Worm (Caenorhabditis elegans) whole organism, L1 larva: ENCODE measurements around the gene atx-2.

Experiments used
- C04F5.9 ChIP-seq: sonication (generic microtip); optimal IDR thresholded peaks from 2 replicates; lab custom pipeline; 2016; ENCODE audit warnings: missing genetic modification characterization, missing compliant biosample characterization
- C34B4.2 ChIP-seq: sonication (generic microtip); optimal IDR thresholded peaks from 2 replicates; lab custom pipeline; 2017; ENCODE audit warnings: mild to moderate bottlenecking, missing genetic modification characterization, missing compliant biosample characterization
- F16B12.6 ChIP-seq: fragments of 150-350 bp; optimal IDR thresholded peaks from 2 replicates; lab custom pipeline; 2014; ENCODE audit warnings: missing biosample characterization, missing genetic modification characterization
- aha-1 ChIP-seq: fragments of 150-350 bp; optimal IDR thresholded peaks from 2 replicates; lab custom pipeline; 2014; ENCODE audit warnings: missing biosample characterization, missing genetic modification characterization
- alr-1 ChIP-seq: fragments of 200-800 bp; sonication (Bioruptor generic); optimal IDR thresholded peaks from 2 replicates; lab custom pipeline; 2018; ENCODE audit warnings: borderline replicate concordance, mild to moderate bottlenecking, missing genetic modification characterization, missing compliant biosample characterization
- ama-1 ChIP-seq: fragments of 150-350 bp; optimal IDR thresholded peaks from 2 replicates; lab custom pipeline; 2014
- blmp-1 ChIP-seq: fragments of 150-350 bp; optimal IDR thresholded peaks from 2 replicates; lab custom pipeline; 2014; ENCODE audit warnings: missing biosample characterization, missing genetic modification characterization
- ceh-63 ChIP-seq: fragments of 200-800 bp; sonication (Bioruptor generic); optimal IDR thresholded peaks from 2 replicates; lab custom pipeline; 2018; ENCODE audit warnings: mild to moderate bottlenecking, missing genetic modification characterization, missing compliant biosample characterization
- ceh-90 ChIP-seq: sonication (generic microtip); optimal IDR thresholded peaks from 2 replicates; lab custom pipeline; 2016; ENCODE audit warnings: missing genetic modification characterization, missing compliant biosample characterization
- ces-1 ChIP-seq: fragments of 150-350 bp; optimal IDR thresholded peaks from 2 replicates; lab custom pipeline; 2014; ENCODE audit warnings: missing biosample characterization, missing genetic modification reagents, missing genetic modification characterization
- efl-1 ChIP-seq, 4 experiments: fragments of 150-350 bp; optimal IDR thresholded peaks in 3 of 4; peaks in 1 of 4; 1 replicate in 1 of 4; 2 replicates in 3 of 4; lab custom pipeline; 2014; ENCODE audit warnings: missing biosample characterization in 2 of 4, missing genetic modification characterization in 2 of 4, missing genetic modification reagents in 2 of 4
- elt-2 ChIP-seq: sonication (generic microtip); optimal IDR thresholded peaks from 2 replicates; lab custom pipeline; 2016; ENCODE audit warnings: missing genetic modification characterization, mild to moderate bottlenecking, inconsistent platforms, missing compliant biosample characterization, missing genetic modification reagents
- elt-3 ChIP-seq, 6 experiments: fragments of 150-350 bp in 1 of 6; sonication (generic microtip); optimal IDR thresholded peaks; 2 replicates each; lab custom pipeline; 2017 to 2018; ENCODE audit warnings: missing biosample characterization in 6 of 6, missing genetic modification characterization in 6 of 6, inconsistent platforms in 1 of 6
- fkh-10 ChIP-seq: sonication (generic microtip); optimal IDR thresholded peaks from 2 replicates; lab custom pipeline; 2017; ENCODE audit warnings: missing biosample characterization, missing genetic modification reagents, missing genetic modification characterization
- fkh-4 ChIP-seq: sonication (generic microtip); optimal IDR thresholded peaks from 2 replicates; lab custom pipeline; 2016; ENCODE audit warnings: missing compliant biosample characterization, missing genetic modification characterization, borderline replicate concordance
- fos-1 ChIP-seq: fragments of 150-350 bp; optimal IDR thresholded peaks from 2 replicates; lab custom pipeline; 2014; ENCODE audit warnings: missing biosample characterization, missing genetic modification characterization
- grh-1 ChIP-seq: fragments of 200-800 bp; sonication (Bioruptor generic); IDR thresholded peaks from 2 replicates; pipeline ENCODE4 v1.3.6; 2022; ENCODE audit warnings: missing genetic modification reagents, missing genetic modification characterization, missing compliant biosample characterization
- hlh-4 ChIP-seq: sonication (generic microtip); optimal IDR thresholded peaks from 2 replicates; lab custom pipeline; 2016; ENCODE audit warnings: mild to moderate bottlenecking, missing genetic modification characterization, missing compliant biosample characterization
- hpl-2 ChIP-seq: fragments of 150-350 bp; optimal IDR thresholded peaks from 2 replicates; lab custom pipeline; 2014; ENCODE audit warnings: missing biosample characterization, missing genetic modification reagents, missing genetic modification characterization
- irx-1 ChIP-seq: sonication (generic microtip); optimal IDR thresholded peaks from 2 replicates; lab custom pipeline; 2016; ENCODE audit warnings: missing genetic modification characterization, missing compliant biosample characterization
- lin-13 ChIP-seq: fragments of 150-350 bp; optimal IDR thresholded peaks from 2 replicates; lab custom pipeline; 2014; ENCODE audit warnings: missing biosample characterization, missing genetic modification reagents, missing genetic modification characterization
- lin-14 ChIP-seq: fragments of 200-800 bp; sonication (Bioruptor generic); optimal IDR thresholded peaks from 2 replicates; lab custom pipeline; 2018; ENCODE audit warnings: mild to moderate bottlenecking, missing genetic modification characterization, moderate library complexity, missing compliant biosample characterization
- lin-35 ChIP-seq, 2 experiments: fragments of 150-350 bp; optimal IDR thresholded peaks; 2 replicates each; lab custom pipeline; 2014; ENCODE audit warnings: missing biosample characterization in 2 of 2, missing genetic modification characterization in 2 of 2, missing genetic modification reagents in 2 of 2
- lir-3 ChIP-seq: sonication (generic microtip); optimal IDR thresholded peaks from 2 replicates; lab custom pipeline; 2016; ENCODE audit warnings: mild to moderate bottlenecking, missing genetic modification characterization, moderate library complexity, missing compliant biosample characterization; ENCODE audit not compliant: poor library complexity
- mdl-1 ChIP-seq, 2 experiments: fragments of 150-350 bp; optimal IDR thresholded peaks; 2 replicates each; lab custom pipeline; 2014 to 2017; ENCODE audit warnings: missing biosample characterization in 2 of 2, missing genetic modification characterization in 2 of 2, inconsistent platforms in 1 of 2
- mef-2 ChIP-seq: fragments of 150-350 bp; optimal IDR thresholded peaks from 2 replicates; lab custom pipeline; 2014; ENCODE audit warnings: missing biosample characterization, missing genetic modification characterization
- mep-1 ChIP-seq: fragments of 150-350 bp; optimal IDR thresholded peaks from 2 replicates; lab custom pipeline; 2014; ENCODE audit warnings: missing biosample characterization, missing genetic modification characterization
- nhr-11 ChIP-seq: fragments of 150-350 bp; optimal IDR thresholded peaks from 2 replicates; lab custom pipeline; 2014; ENCODE audit warnings: missing biosample characterization, missing genetic modification characterization
- nhr-12 ChIP-seq: sonication (generic microtip); optimal IDR thresholded peaks from 2 replicates; lab custom pipeline; 2017; ENCODE audit warnings: missing biosample characterization, missing genetic modification characterization
- nhr-237 ChIP-seq: fragments of 150-350 bp; optimal IDR thresholded peaks from 2 replicates; lab custom pipeline; 2014; ENCODE audit warnings: missing biosample characterization, missing genetic modification characterization
- nhr-28 ChIP-seq: fragments of 150-350 bp; optimal IDR thresholded peaks from 2 replicates; lab custom pipeline; 2014; ENCODE audit warnings: missing biosample characterization, missing genetic modification characterization
- nhr-77 ChIP-seq: fragments of 150-350 bp; optimal IDR thresholded peaks from 2 replicates; lab custom pipeline; 2014; ENCODE audit warnings: missing biosample characterization, missing genetic modification characterization
- nhr-84 ChIP-seq: sonication (generic microtip); optimal IDR thresholded peaks from 2 replicates; lab custom pipeline; 2017; ENCODE audit warnings: missing biosample characterization, missing genetic modification characterization
- nhr-85 ChIP-seq: sonication (generic microtip); peaks from one replicate; lab custom pipeline; 2016; ENCODE audit warnings: missing genetic modification characterization, inconsistent platforms, missing compliant biosample characterization
- nhr-90 ChIP-seq: sonication (generic microtip); optimal IDR thresholded peaks from 2 replicates; lab custom pipeline; 2016; ENCODE audit warnings: mild to moderate bottlenecking, missing genetic modification characterization, missing compliant biosample characterization; ENCODE audit not compliant: poor library complexity
- pag-3 ChIP-seq: sonication (generic microtip); optimal IDR thresholded peaks from 2 replicates; lab custom pipeline; 2017; ENCODE audit warnings: missing genetic modification characterization, mild to moderate bottlenecking, missing compliant biosample characterization, antibody characterized with exemption, borderline replicate concordance; ENCODE audit not compliant: insufficient read depth
- pqm-1 ChIP-seq: sonication (generic microtip); optimal IDR thresholded peaks from 3 replicates; lab custom pipeline; 2017; ENCODE audit warnings: missing biosample characterization, missing genetic modification characterization
- rnt-1 ChIP-seq: sonication (generic microtip); optimal IDR thresholded peaks from 2 replicates; lab custom pipeline; 2016; ENCODE audit warnings: mild to moderate bottlenecking, missing genetic modification characterization, moderate library complexity, missing compliant biosample characterization
- skn-1 ChIP-seq: fragments of 150-350 bp; optimal IDR thresholded peaks from 2 replicates; lab custom pipeline; 2014; ENCODE audit warnings: missing biosample characterization, missing genetic modification characterization
- snpc-4 ChIP-seq: fragments of 150-350 bp; optimal IDR thresholded peaks from 2 replicates; lab custom pipeline; 2014; ENCODE audit warnings: missing biosample characterization, missing genetic modification characterization
- snu-23 ChIP-seq: sonication (generic microtip); optimal IDR thresholded peaks from 2 replicates; lab custom pipeline; 2016; ENCODE audit warnings: missing genetic modification characterization, missing compliant biosample characterization
- sox-4 ChIP-seq: sonication (generic microtip); optimal IDR thresholded peaks from 2 replicates; lab custom pipeline; 2016; ENCODE audit warnings: missing genetic modification characterization, missing compliant biosample characterization
- sptf-1 ChIP-seq: fragments of 150-350 bp; optimal IDR thresholded peaks from 2 replicates; lab custom pipeline; 2014; ENCODE audit warnings: missing biosample characterization, missing genetic modification characterization
- sup-37 ChIP-seq: fragments of 200-800 bp; sonication (Bioruptor generic); optimal IDR thresholded peaks from 2 replicates; lab custom pipeline; 2018; ENCODE audit warnings: mild to moderate bottlenecking, missing genetic modification characterization, missing compliant biosample characterization
- swsn-7 ChIP-seq: sonication (generic microtip); optimal IDR thresholded peaks from 2 replicates; lab custom pipeline; 2016; ENCODE audit warnings: missing genetic modification characterization, missing compliant biosample characterization
- tbx-2 ChIP-seq: sonication (generic microtip); optimal IDR thresholded peaks from 2 replicates; lab custom pipeline; 2016; ENCODE audit warnings: missing genetic modification characterization, missing compliant biosample characterization
- tlp-1 ChIP-seq: fragments of 150-350 bp; optimal IDR thresholded peaks from 2 replicates; lab custom pipeline; 2014; ENCODE audit warnings: missing biosample characterization, missing genetic modification characterization
- unc-62 ChIP-seq: fragments of 150-350 bp; optimal IDR thresholded peaks from 2 replicates; lab custom pipeline; 2014; ENCODE audit warnings: missing biosample characterization, missing genetic modification reagents, missing genetic modification characterization
- unc-86 ChIP-seq: sonication (generic microtip); optimal IDR thresholded peaks from 2 replicates; lab custom pipeline; 2016; ENCODE audit warnings: missing genetic modification characterization, missing compliant biosample characterization
- vab-15 ChIP-seq: sonication (generic microtip); optimal IDR thresholded peaks from 2 replicates; lab custom pipeline; 2017; ENCODE audit warnings: missing genotype, mild to moderate bottlenecking, missing genetic modification characterization, missing compliant biosample characterization
- xbp-1 ChIP-seq: sonication (generic microtip); optimal IDR thresholded peaks from 2 replicates; lab custom pipeline; 2016; ENCODE audit warnings: missing genetic modification characterization, missing compliant biosample characterization
- zag-1 ChIP-seq: fragments of 150-350 bp; optimal IDR thresholded peaks from 2 replicates; lab custom pipeline; 2014; ENCODE audit warnings: missing biosample characterization, missing genetic modification characterization
- ztf-11 ChIP-seq, 2 experiments: sonication (generic microtip); optimal IDR thresholded peaks; 2 replicates each; lab custom pipeline; 2016 to 2017; ENCODE audit warnings: missing genetic modification characterization in 2 of 2, missing biosample characterization in 1 of 2, missing compliant biosample characterization in 1 of 2
- ztf-4 ChIP-seq: fragments of 150-350 bp; optimal IDR thresholded peaks from 2 replicates; lab custom pipeline; 2014; ENCODE audit warnings: missing biosample characterization, missing genetic modification characterization

Gene atx-2

DNA sequence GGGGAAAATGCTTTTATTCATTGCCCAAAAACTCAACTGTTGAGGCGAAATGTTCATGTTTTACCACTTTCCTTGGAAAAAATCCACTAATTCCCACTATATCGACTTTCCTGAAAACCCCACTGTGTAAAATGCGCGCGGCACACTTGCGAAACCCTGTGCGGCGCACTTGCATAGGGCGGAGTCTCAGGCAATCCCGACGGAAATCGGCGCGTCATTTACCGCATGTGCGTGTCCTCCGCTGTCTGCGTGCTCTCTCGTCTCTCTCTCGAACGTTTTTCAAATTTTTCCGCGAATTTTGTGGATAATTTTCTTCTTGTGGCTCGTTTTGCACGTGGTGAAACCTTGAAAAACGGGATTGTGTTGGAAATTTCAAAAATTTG, at the start of gene atx-2:
TSS of gene atx-2 (plus strand) at position 226 of the 383 bp plus-strand sequence.
- no peak for TF ChIP-seq ceh-90 (tag; lab: Kevin White, UChicago)
- peak; percentile 39 for TF ChIP-seq irx-1 (tag; lab: Kevin White, UChicago)
- TF ChIP-seq nhr-84 = no peak
- no peak for TF ChIP-seq sox-4 (tag; lab: Kevin White, UChicago)
- TF ChIP-seq hlh-4 (tag; lab: Kevin White, UChicago) = no peak
- peak; percentile 9 for TF ChIP-seq aha-1 (tag; lab: Kevin White, UChicago)
- peak in 1 of 2 experiments; percentile 41 for TF ChIP-seq mdl-1 (tag; optimal IDR thresholded peaks at IDR 0.05; lab: Kevin White, UChicago)
- TF ChIP-seq C04F5.9 (tag; lab: Kevin White, UChicago) = peak; percentile 11
- no peak for TF ChIP-seq nhr-28 (tag; lab: Kevin White, UChicago)
- TF ChIP-seq tlp-1 (tag; lab: Kevin White, UChicago) = no peak
- peak; percentile 65 for TF ChIP-seq unc-86 (tag; lab: Kevin White, UChicago)
- TF ChIP-seq grh-1 (GFP tag; lab: Robert Waterston, UW) = peak; percentile 60
- peak; percentile 73 for TF ChIP-seq skn-1
- TF ChIP-seq rnt-1 (tag; lab: Kevin White, UChicago) = peak; percentile 96
- TF ChIP-seq fkh-10 (GFP tag; lab: Kevin White, UChicago) = peak; percentile 76
- peak; percentile 65 for TF ChIP-seq ztf-4 (tag; lab: Kevin White, UChicago)
- TF ChIP-seq unc-62 = no peak
- TF ChIP-seq tbx-2 (tag; lab: Kevin White, UChicago) = peak; percentile 63
- peak; percentile 54 to 62 for TF ChIP-seq lin-35 (GFP tag; optimal IDR thresholded peaks at IDR 0.05; lab: Kevin White, UChicago)
- peak; percentile 9 for TF ChIP-seq C34B4.2 (tag; lab: Kevin White, UChicago)
- no peak for TF ChIP-seq sup-37 (GFP tag; lab: Kevin White, UChicago)
- TF ChIP-seq F16B12.6 (tag; lab: Kevin White, UChicago) = peak; percentile 55
- TF ChIP-seq lir-3 = peak; percentile 76
- peak; percentile 75 to 76 for TF ChIP-seq efl-1 (optimal IDR thresholded peaks at IDR 0.05; lab: Kevin White, UChicago)
- peak; percentile 61 to 97 for TF ChIP-seq efl-1 (GFP tag; optimal IDR thresholded peaks at IDR 0.05 in 1 of 2; lab: Kevin White, UChicago)
- no peak for TF ChIP-seq elt-2 (tag; lab: Kevin White, UChicago)
- TF ChIP-seq ztf-11 (tag; optimal IDR thresholded peaks at IDR 0.05; lab: Kevin White, UChicago) = peak in 1 of 2 experiments; percentile 73
- peak; percentile 69 for TF ChIP-seq snpc-4 (tag; lab: Kevin White, UChicago)
- no peak for TF ChIP-seq nhr-12 (tag; lab: Kevin White, UChicago)
- TF ChIP-seq vab-15 (tag; lab: Kevin White, UChicago) = no peak
- TF ChIP-seq nhr-77 (tag; lab: Kevin White, UChicago) = no peak
- TF ChIP-seq ces-1 (GFP tag; lab: Kevin White, UChicago) = peak; percentile 7
- no peak for TF ChIP-seq nhr-11
- TF ChIP-seq fos-1 (tag; lab: Kevin White, UChicago) = no peak
- peak; percentile 79 for TF ChIP-seq lin-14
- TF ChIP-seq fkh-4 (tag; lab: Kevin White, UChicago) = no peak
- TF ChIP-seq nhr-237 (tag; lab: Kevin White, UChicago) = no peak
- no peak for TF ChIP-seq pag-3 (tag; lab: Kevin White, UChicago)
- TF ChIP-seq lin-13 (GFP tag; lab: Kevin White, UChicago) = peak; percentile 75
- peak; percentile 62 for TF ChIP-seq hpl-2
- peak; percentile 70 for TF ChIP-seq nhr-90 (tag; lab: Kevin White, UChicago)
- TF ChIP-seq sptf-1 (tag; lab: Kevin White, UChicago) = no peak
- no peak for TF ChIP-seq pqm-1 (tag; lab: Kevin White, UChicago)
- TF ChIP-seq swsn-7 (tag; lab: Kevin White, UChicago) = peak; percentile 81
- TF ChIP-seq ama-1 (lab: Kevin White, UChicago) = no peak
- TF ChIP-seq xbp-1 (tag; lab: Kevin White, UChicago) = peak; percentile 71
- TF ChIP-seq snu-23 (GFP tag; lab: Kevin White, UChicago) = peak; percentile 81
- TF ChIP-seq elt-3 (tag; optimal IDR thresholded peaks at IDR 0.05; lab: Kevin White, UChicago) = peak in 1 of 6 experiments; percentile 47
- TF ChIP-seq ceh-63 (GFP tag; lab: Kevin White, UChicago) = no peak
- peak; percentile 62 for TF ChIP-seq mep-1 (tag; lab: Kevin White, UChicago)
- peak; percentile 77 for TF ChIP-seq nhr-85 (tag; lab: Kevin White, UChicago)
- TF ChIP-seq blmp-1 = peak; percentile 33
- TF ChIP-seq mef-2 (tag; lab: Kevin White, UChicago) = no peak
- TF ChIP-seq zag-1 = no peak
- TF ChIP-seq alr-1 (tag; lab: Kevin White, UChicago) = no peak
